Fruit fly (Drosophila melanogaster) whole organism, embryonic: ENCODE data around the gene AstC-R1.

ENCODE experiments used
- CG10431 ChIP-seq: fragments of 200-800 bp; sonication (Bioruptor generic); optimal IDR thresholded peaks from 3 replicates; lab custom pipeline; 2018; ENCODE audit warnings: missing biosample characterization, mild to moderate bottlenecking, missing genetic modification characterization
- CG11398 ChIP-seq: fragments of 200-800 bp; sonication (Bioruptor generic); optimal IDR thresholded peaks from 2 replicates; lab custom pipeline; 2016; ENCODE audit warnings: missing biosample characterization, missing genetic modification characterization
- CG12219 ChIP-seq: fragments of 200-800 bp; sonication (Bioruptor generic); optimal IDR thresholded peaks from 3 replicates; lab custom pipeline; 2018; ENCODE audit warnings: missing biosample characterization, mild to moderate bottlenecking, missing genetic modification characterization
- CG1233 ChIP-seq: fragments of 200-800 bp; sonication (Bioruptor generic); optimal IDR thresholded peaks from 4 replicates; lab custom pipeline; 2018; ENCODE audit warnings: missing biosample characterization, mild to moderate bottlenecking, missing genetic modification characterization
- CG13123 ChIP-seq: fragments of 200-800 bp; sonication (Bioruptor generic); optimal IDR thresholded peaks from 2 replicates; lab custom pipeline; 2016; ENCODE audit warnings: missing biosample characterization, missing genetic modification characterization
- CG13775 ChIP-seq: fragments of 200-800 bp; sonication (Bioruptor generic); optimal IDR thresholded peaks from 3 replicates; lab custom pipeline; 2017; ENCODE audit warnings: missing biosample characterization, mild to moderate bottlenecking, missing genetic modification characterization
- CG15479 ChIP-seq: fragments of 200-800 bp; sonication (Bioruptor generic); optimal IDR thresholded peaks from 3 replicates; lab custom pipeline; 2019; ENCODE audit warnings: missing biosample characterization, mild to moderate bottlenecking, missing genetic modification characterization, moderate library complexity
- CG17186 ChIP-seq: fragments of 200-800 bp; sonication (Bioruptor generic); optimal IDR thresholded peaks from 3 replicates; lab custom pipeline; 2017; ENCODE audit warnings: missing biosample characterization, missing genetic modification reagents, missing genetic modification characterization
- CG17361 ChIP-seq: fragments of 200-800 bp; sonication (Bioruptor generic); IDR thresholded peaks from 3 replicates; pipeline ENCODE4 v1.3.6; 2022; ENCODE audit warnings: missing biosample characterization, missing genetic modification characterization
- CG2120 ChIP-seq: fragments of 200-800 bp; sonication (Bioruptor generic); optimal IDR thresholded peaks from 3 replicates; lab custom pipeline; 2016; ENCODE audit warnings: missing biosample characterization, missing genetic modification characterization
- CG2712 ChIP-seq: fragments of 200-800 bp; optimal IDR thresholded peaks from 3 replicates; lab custom pipeline; 2019; ENCODE audit warnings: missing biosample characterization, mild to moderate bottlenecking, missing genetic modification characterization, moderate library complexity
- CG31388 ChIP-seq: fragments of 200-800 bp; sonication (Bioruptor generic); optimal IDR thresholded peaks from 2 replicates; lab custom pipeline; 2016; ENCODE audit warnings: missing biosample characterization, missing genetic modification characterization
- CG3163 ChIP-seq: fragments of 200-800 bp; sonication (Bioruptor generic); optimal IDR thresholded peaks from 3 replicates; lab custom pipeline; 2016; ENCODE audit warnings: missing biosample characterization, missing genetic modification characterization
- CG32772 ChIP-seq: fragments of 200-800 bp; sonication (Bioruptor generic); IDR thresholded peaks from 2 replicates; pipeline ENCODE4 v1.3.6; 2022; ENCODE audit warnings: missing biosample characterization, missing genetic modification characterization
- CG3838 ChIP-seq: fragments of 200-800 bp; sonication (Bioruptor generic); optimal IDR thresholded peaks from 3 replicates; lab custom pipeline; 2016; ENCODE audit warnings: missing biosample characterization, missing genetic modification characterization
- CG7357 ChIP-seq: fragments of 200-800 bp; sonication (Bioruptor generic); IDR thresholded peaks from 3 replicates; pipeline ENCODE4 v1.3.6; 2022; ENCODE audit warnings: missing biosample characterization, missing genetic modification characterization
- CG7786 ChIP-seq: fragments of 200-800 bp; sonication (Bioruptor generic); optimal IDR thresholded peaks from 2 replicates; lab custom pipeline; 2016; ENCODE audit warnings: missing biosample characterization, missing genetic modification characterization
- CG8290 ChIP-seq, 3 experiments: fragments of 200-800 bp; sonication (Bioruptor generic); optimal IDR thresholded peaks; 2 replicates each; lab custom pipeline; 2016 to 2019; ENCODE audit warnings: missing biosample characterization in 3 of 3, missing genetic modification characterization in 3 of 3, mild to moderate bottlenecking in 2 of 3, moderate library complexity in 1 of 3
- CG8765 ChIP-seq: fragments of 200-800 bp; sonication (Bioruptor generic); IDR thresholded peaks from 2 replicates; pipeline ENCODE4 v1.3.6; 2022; ENCODE audit warnings: missing biosample characterization, missing genetic modification characterization
- CrebB ChIP-seq: fragments of 200-800 bp; sonication (Bioruptor generic); optimal IDR thresholded peaks from 3 replicates; lab custom pipeline; 2018; ENCODE audit warnings: missing biosample characterization, mild to moderate bottlenecking, missing genetic modification characterization
- D19A ChIP-seq: fragments of 200-800 bp; optimal IDR thresholded peaks from 3 replicates; lab custom pipeline; 2019; ENCODE audit warnings: missing biosample characterization, mild to moderate bottlenecking, missing genetic modification characterization, moderate library complexity
- D19B ChIP-seq: fragments of 200-800 bp; sonication (Bioruptor generic); optimal IDR thresholded peaks from 2 replicates; lab custom pipeline; 2017; ENCODE audit warnings: missing biosample characterization, mild to moderate bottlenecking, missing genetic modification characterization
- Deaf1 ChIP-seq: fragments of 200-800 bp; optimal IDR thresholded peaks from 3 replicates; lab custom pipeline; 2019; ENCODE audit warnings: missing biosample characterization, mild to moderate bottlenecking, missing genetic modification characterization, moderate library complexity
- Drgx ChIP-seq: fragments of 200-800 bp; sonication (Bioruptor generic); IDR thresholded peaks from 2 replicates; pipeline ENCODE4 v1.3.6; 2022; ENCODE audit warnings: missing biosample characterization, missing genetic modification characterization
- Ets97D ChIP-seq: fragments of 200-800 bp; sonication (Bioruptor generic); optimal IDR thresholded peaks from 3 replicates; lab custom pipeline; 2016; ENCODE audit warnings: missing biosample characterization, missing genetic modification characterization
- H15 ChIP-seq: fragments of 200-800 bp; sonication (Bioruptor generic); IDR thresholded peaks from 3 replicates; pipeline ENCODE4 v1.3.6; 2022; ENCODE audit warnings: missing biosample characterization, missing genetic modification characterization
- Hmx ChIP-seq: fragments of 200-800 bp; sonication (Bioruptor generic); optimal IDR thresholded peaks from 2 replicates; lab custom pipeline; 2016; ENCODE audit warnings: missing biosample characterization, missing genetic modification characterization
- Hr78 ChIP-seq, 2 experiments: fragments of 200-800 bp in 1 of 2; fragments of >200 bp in 1 of 2; sonication (Bioruptor generic) in 1 of 2; optimal IDR thresholded peaks; 2 replicates each; lab custom pipeline; 2017 to 2019; ENCODE audit warnings: missing biosample characterization in 2 of 2, missing genetic modification characterization in 2 of 2, mild to moderate bottlenecking in 1 of 2, moderate library complexity in 1 of 2
- Mrtf ChIP-seq: fragments of 200-800 bp; sonication (Bioruptor generic); IDR thresholded peaks from 3 replicates; pipeline ENCODE4 v1.3.6; 2022; ENCODE audit warnings: missing biosample characterization, missing genetic modification characterization
- Neu2 ChIP-seq: fragments of 200-800 bp; sonication (Bioruptor generic); optimal IDR thresholded peaks from 3 replicates; lab custom pipeline; 2016; ENCODE audit warnings: missing biosample characterization, missing genetic modification characterization, borderline replicate concordance
- Nf-YA ChIP-seq: fragments of 200-800 bp; sonication (Bioruptor generic); IDR thresholded peaks from 2 replicates; pipeline ENCODE4 v1.3.6; 2022; ENCODE audit warnings: missing biosample characterization, missing genetic modification characterization
- Sry-β ChIP-seq: fragments of 200-800 bp; sonication (Bioruptor generic); optimal IDR thresholded peaks from 2 replicates; lab custom pipeline; 2018; ENCODE audit warnings: missing biosample characterization, mild to moderate bottlenecking, missing genetic modification characterization, moderate library complexity
- Sry-δ ChIP-seq: fragments of 200-800 bp; sonication (Bioruptor generic); optimal IDR thresholded peaks from 2 replicates; lab custom pipeline; 2016; ENCODE audit warnings: missing biosample characterization, missing genetic modification characterization
- TFAM ChIP-seq: fragments of 200-800 bp; sonication (Bioruptor generic); optimal IDR thresholded peaks from 2 replicates; lab custom pipeline; 2017; ENCODE audit warnings: missing biosample characterization, missing genetic modification characterization, inconsistent platforms
- Tbp ChIP-seq: fragments of >200 bp; optimal IDR thresholded peaks from 2 replicates; lab custom pipeline; 2018; ENCODE audit warnings: missing biosample characterization, missing genetic modification characterization
- Vsx1 ChIP-seq: fragments of 200-800 bp; sonication (Bioruptor generic); optimal IDR thresholded peaks from 2 replicates; lab custom pipeline; 2017; ENCODE audit warnings: missing biosample characterization, mild to moderate bottlenecking, missing genetic modification characterization, missing genetic modification reagents
- az2 ChIP-seq: fragments of 200-800 bp; sonication (Bioruptor generic); optimal IDR thresholded peaks from 3 replicates; lab custom pipeline; 2016; ENCODE audit warnings: missing biosample characterization, missing genetic modification characterization
- bcd ChIP-seq: fragments of 200-800 bp; sonication (Bioruptor generic); optimal IDR thresholded peaks from 2 replicates; lab custom pipeline; 2017; ENCODE audit warnings: missing biosample characterization, mild to moderate bottlenecking, missing genetic modification characterization
- br ChIP-seq: fragments of >200 bp; optimal IDR thresholded peaks from 2 replicates; lab custom pipeline; 2017
- btn ChIP-seq: fragments of 200-800 bp; sonication (Bioruptor generic); optimal IDR thresholded peaks from 2 replicates; lab custom pipeline; 2016; ENCODE audit warnings: missing biosample characterization, missing genetic modification characterization
- cwo ChIP-seq: fragments of 200-800 bp; sonication (Bioruptor generic); optimal IDR thresholded peaks from 3 replicates; lab custom pipeline; 2017; ENCODE audit warnings: missing biosample characterization, missing genetic modification characterization, mild to moderate bottlenecking, moderate library complexity, missing genetic modification reagents
- dm ChIP-seq: fragments of 200-800 bp; sonication (Bioruptor generic); optimal IDR thresholded peaks from 3 replicates; lab custom pipeline; 2016; ENCODE audit warnings: missing biosample characterization, missing genetic modification characterization
- gfzf ChIP-seq: fragments of 200-800 bp; sonication (Bioruptor generic); optimal IDR thresholded peaks from 2 replicates; lab custom pipeline; 2016; ENCODE audit warnings: missing biosample characterization, mild to moderate bottlenecking, missing genetic modification characterization, moderate library complexity
- hbn ChIP-seq: fragments of 200-800 bp; sonication (Bioruptor generic); IDR thresholded peaks from 2 replicates; pipeline ENCODE4 v1.3.6; 2022; ENCODE audit warnings: missing biosample characterization, missing genetic modification characterization; ENCODE audit not compliant: partially characterized antibody
- hkb ChIP-seq, 2 experiments: fragments of 200-800 bp in 1 of 2; fragments of >200 bp in 1 of 2; sonication (Bioruptor generic) in 1 of 2; IDR thresholded peaks in 1 of 2; optimal IDR thresholded peaks in 1 of 2; 2 replicates each; pipeline versions ENCODE4 v1.3.6 to Lab custom; 2017 to 2022; ENCODE audit warnings: missing biosample characterization in 1 of 2, missing genetic modification characterization in 1 of 2
- onecut ChIP-seq: fragments of 200-800 bp; sonication (Bioruptor generic); IDR thresholded peaks from 2 replicates; pipeline ENCODE4 v1.3.6; 2022; ENCODE audit warnings: missing biosample characterization, missing genetic modification characterization
- peb ChIP-seq: fragments of 200-800 bp; sonication (Bioruptor generic); IDR thresholded peaks from 2 replicates; pipeline ENCODE4 v1.3.6; 2022; ENCODE audit warnings: missing biosample characterization, missing genetic modification characterization
- sisA ChIP-seq: fragments of 200-800 bp; sonication (Bioruptor generic); IDR thresholded peaks from 2 replicates; pipeline ENCODE4 v1.3.6; 2022; ENCODE audit warnings: missing biosample characterization, missing genetic modification characterization
- slp2 ChIP-seq: fragments of 200-800 bp; sonication (Bioruptor generic); optimal IDR thresholded peaks from 2 replicates; lab custom pipeline; 2016; ENCODE audit warnings: missing biosample characterization, missing genetic modification characterization
- stc ChIP-seq: fragments of 200-800 bp; sonication (Bioruptor generic); IDR thresholded peaks from 2 replicates; pipeline ENCODE4 v1.3.6; 2022; ENCODE audit warnings: missing biosample characterization, missing genetic modification characterization
- trh ChIP-seq: fragments of 200-800 bp; sonication (Bioruptor generic); optimal IDR thresholded peaks from 2 replicates; lab custom pipeline; 2016; ENCODE audit warnings: missing biosample characterization, missing genetic modification characterization

Gene AstC-R1

DNA sequence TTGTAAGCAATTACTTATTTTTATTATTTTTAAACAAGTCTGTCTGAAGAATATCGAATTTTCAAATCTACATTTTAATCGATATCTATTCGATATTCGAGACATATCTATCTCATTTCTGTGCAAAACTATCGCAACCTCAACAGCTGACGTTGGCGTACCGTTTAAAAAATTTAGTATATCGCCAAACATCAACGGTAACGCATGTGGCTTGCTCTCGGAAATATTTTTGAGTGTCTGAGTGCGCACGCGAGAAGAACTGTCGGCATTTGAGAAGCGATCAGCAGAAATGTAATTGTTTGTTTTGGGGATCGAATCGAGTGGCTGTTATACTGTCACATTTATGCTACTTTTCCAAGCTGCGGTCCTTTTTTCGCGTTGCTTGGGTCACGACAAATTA lies 65.7 kb downstream of the AstC-R1 start, which contains the start of gene MYPT-75D (continued):
- no peak for TF ChIP-seq CG7786 (GFP tag; lab: Kevin White, UChicago)
- TF ChIP-seq Tbp (GFP tag; lab: Kevin White, UChicago): no peak
- TF ChIP-seq CG8290 (GFP tag; optimal IDR thresholded peaks at IDR 0.05; lab: Kevin White, UChicago): peak; percentile 16
- TF ChIP-seq CG8290 (tag; optimal IDR thresholded peaks at IDR 0.05; lab: Kevin White, UChicago): peak; percentile 22 to 87
- TF ChIP-seq Sry-δ (GFP tag; lab: Kevin White, UChicago): peak; percentile 75
- TF ChIP-seq CG12219 (GFP tag; lab: Kevin White, UChicago): peak; percentile 32
- TF ChIP-seq gfzf (GFP tag; lab: Kevin White, UChicago): peak; percentile 41
- TF ChIP-seq CG8765 (GFP tag; lab: Robert Waterston, UW): no peak
- no peak for TF ChIP-seq az2 (GFP tag; lab: Kevin White, UChicago)
- no peak for TF ChIP-seq CG13775 (GFP tag; lab: Kevin White, UChicago)
- TF ChIP-seq sisA: no peak
- TF ChIP-seq onecut (GFP tag; lab: Robert Waterston, UW): peak; percentile 48
- TF ChIP-seq hkb (optimal IDR thresholded peaks at IDR 0.05; lab: Kevin White, UChicago): no peak
- TF ChIP-seq hkb (GFP tag; IDR thresholded peaks at IDR 0.05; lab: Robert Waterston, UW): peak; percentile 11; the same call in 1 of the 2 replicates
- no peak for TF ChIP-seq Sry-β (GFP tag; lab: Kevin White, UChicago)
- TF ChIP-seq CG15479: no peak
- TF ChIP-seq CG3838 (GFP tag; lab: Kevin White, UChicago): no peak
- no peak for TF ChIP-seq CG10431 (GFP tag; lab: Kevin White, UChicago)
- TF ChIP-seq D19A (tag; lab: Kevin White, UChicago): peak; percentile 36
- no peak for TF ChIP-seq btn (GFP tag; lab: Kevin White, UChicago)
- TF ChIP-seq CG17361 (GFP tag; lab: Robert Waterston, UW): no peak
- no peak for TF ChIP-seq CG31388
- TF ChIP-seq stc (GFP tag; lab: Robert Waterston, UW): no peak
- TF ChIP-seq TFAM (GFP tag; lab: Kevin White, UChicago): no peak
- TF ChIP-seq Nf-YA (GFP tag; lab: Robert Waterston, UW): peak; percentile 13; the same call in 1 of the 2 replicates
- TF ChIP-seq Drgx (GFP tag; lab: Robert Waterston, UW): no peak
- TF ChIP-seq Neu2 (GFP tag; lab: Kevin White, UChicago): no peak
- no peak for TF ChIP-seq D19B
- TF ChIP-seq bcd (GFP tag; lab: Kevin White, UChicago): no peak
- TF ChIP-seq CG2712 (tag; lab: Kevin White, UChicago): peak; percentile 46
- peak; percentile 47 for TF ChIP-seq Ets97D
- peak; percentile 55 for TF ChIP-seq CG17186 (GFP tag; lab: Kevin White, UChicago)
- peak; percentile 18 for TF ChIP-seq CG32772 (GFP tag; lab: Robert Waterston, UW)
- TF ChIP-seq CG13123 (GFP tag; lab: Kevin White, UChicago): no peak
- peak; percentile 4 for TF ChIP-seq CG2120 (GFP tag; lab: Kevin White, UChicago)
- TF ChIP-seq H15 (GFP tag; lab: Robert Waterston, UW): no peak
- TF ChIP-seq CG3163 (GFP tag; lab: Kevin White, UChicago): peak; percentile 40
- no peak for TF ChIP-seq CG7357 (GFP tag; lab: Robert Waterston, UW)
- peak; percentile 49 for TF ChIP-seq CG11398 (GFP tag; lab: Kevin White, UChicago)
- no peak for TF ChIP-seq Mrtf
- peak in 1 of 2 experiments; percentile 9 for TF ChIP-seq Hr78 (GFP tag; optimal IDR thresholded peaks at IDR 0.05; lab: Kevin White, UChicago)
- peak; percentile 37 for TF ChIP-seq cwo (GFP tag; lab: Kevin White, UChicago)
- no peak for TF ChIP-seq trh (GFP tag; lab: Kevin White, UChicago)
- TF ChIP-seq dm: peak; percentile 57
- TF ChIP-seq CrebB (tag; lab: Kevin White, UChicago): peak; percentile 46
- no peak for TF ChIP-seq Hmx (GFP tag; lab: Kevin White, UChicago)
- no peak for TF ChIP-seq peb
- TF ChIP-seq CG1233 (GFP tag; lab: Kevin White, UChicago): no peak
- TF ChIP-seq slp2 (GFP tag; lab: Kevin White, UChicago): no peak
- peak; percentile 47 for TF ChIP-seq Deaf1 (tag; lab: Kevin White, UChicago)
- peak; percentile 93 for TF ChIP-seq hbn
- TF ChIP-seq br (lab: Kevin White, UChicago): no peak
- TF ChIP-seq Vsx1 (GFP tag; lab: Kevin White, UChicago): no peak
